Fruit fly (Drosophila melanogaster) whole organism, prepupa: ENCODE measurements around the gene prt.

Experiments used
- Blimp-1 ChIP-seq: fragments of 200-800 bp; sonication (Bioruptor generic); optimal IDR thresholded peaks from 3 replicates; lab custom pipeline; 2017; ENCODE audit warnings: missing biosample characterization, missing genetic modification characterization, mild to moderate bottlenecking, moderate library complexity, missing genetic modification reagents
- CG10631 ChIP-seq: fragments of 200-800 bp; sonication (Bioruptor generic); optimal IDR thresholded peaks from 2 replicates; lab custom pipeline; 2016; ENCODE audit warnings: missing biosample characterization, missing genetic modification characterization
- CG10669 ChIP-seq: fragments of 200-800 bp; sonication (Bioruptor generic); optimal IDR thresholded peaks from 3 replicates; lab custom pipeline; 2018; ENCODE audit warnings: missing biosample characterization, mild to moderate bottlenecking, missing genetic modification characterization, moderate library complexity
- CG11294 ChIP-seq: fragments of 200-800 bp; sonication (Bioruptor generic); IDR thresholded peaks from 2 replicates; pipeline ENCODE4 v1.3.6; 2022; ENCODE audit warnings: missing biosample characterization, missing genetic modification characterization
- CG11902 ChIP-seq: fragments of 200-800 bp; sonication (Bioruptor generic); optimal IDR thresholded peaks from 3 replicates; lab custom pipeline; 2016; ENCODE audit warnings: missing biosample characterization, missing genetic modification characterization
- CG15336 ChIP-seq: fragments of 200-800 bp; sonication (Bioruptor generic); IDR thresholded peaks from 2 replicates; pipeline ENCODE4 v1.3.6; 2022; ENCODE audit warnings: missing biosample characterization, missing genetic modification characterization
- CG1621 ChIP-seq: fragments of 200-800 bp; sonication (Bioruptor generic); optimal IDR thresholded peaks from 3 replicates; lab custom pipeline; 2018; ENCODE audit warnings: missing biosample characterization, mild to moderate bottlenecking, missing genetic modification characterization
- CG16779 ChIP-seq: fragments of 200-800 bp; sonication (Bioruptor generic); optimal IDR thresholded peaks from 3 replicates; lab custom pipeline; 2017; ENCODE audit warnings: missing biosample characterization, mild to moderate bottlenecking, missing genetic modification characterization
- CG3032 ChIP-seq: fragments of 200-800 bp; optimal IDR thresholded peaks from 2 replicates; lab custom pipeline; 2019; ENCODE audit warnings: missing biosample characterization, mild to moderate bottlenecking, missing genetic modification characterization, moderate library complexity
- CG31627 ChIP-seq: fragments of 200-800 bp; sonication (Bioruptor generic); optimal IDR thresholded peaks from 3 replicates; lab custom pipeline; 2016; ENCODE audit warnings: missing biosample characterization, missing genetic modification characterization
- CG32006 ChIP-seq: fragments of 200-800 bp; sonication (Bioruptor generic); optimal IDR thresholded peaks from 3 replicates; lab custom pipeline; 2017; ENCODE audit warnings: missing biosample characterization, mild to moderate bottlenecking, missing genetic modification characterization
- CG3919 ChIP-seq: fragments of 200-800 bp; sonication (Bioruptor generic); optimal IDR thresholded peaks from 3 replicates; lab custom pipeline; 2016; ENCODE audit warnings: missing biosample characterization, missing genetic modification characterization
- CG4318 ChIP-seq: fragments of 200-800 bp; sonication (Bioruptor generic); optimal IDR thresholded peaks from 3 replicates; lab custom pipeline; 2017; ENCODE audit warnings: missing biosample characterization, mild to moderate bottlenecking, missing genetic modification characterization
- CG6163 ChIP-seq: fragments of 200-800 bp; sonication (Bioruptor generic); IDR thresholded peaks from 3 replicates; pipeline ENCODE4 v1.3.6; 2022; ENCODE audit warnings: missing biosample characterization, missing genetic modification characterization
- CG6276 ChIP-seq: fragments of 200-800 bp; sonication (Bioruptor generic); optimal IDR thresholded peaks from 2 replicates; lab custom pipeline; 2017; ENCODE audit warnings: missing biosample characterization, mild to moderate bottlenecking, missing genetic modification characterization
- CG6808 ChIP-seq: fragments of 200-800 bp; sonication (Bioruptor generic); optimal IDR thresholded peaks from 3 replicates; lab custom pipeline; 2017; ENCODE audit warnings: missing biosample characterization, missing genetic modification characterization, mild to moderate bottlenecking, moderate library complexity, missing genetic modification reagents
- CG6854 ChIP-seq: fragments of 200-800 bp; sonication (Bioruptor generic); optimal IDR thresholded peaks from 2 replicates; lab custom pipeline; 2017; ENCODE audit warnings: missing biosample characterization, mild to moderate bottlenecking, missing genetic modification characterization
- CG7368 ChIP-seq: fragments of 200-800 bp; sonication (Bioruptor generic); optimal IDR thresholded peaks from 3 replicates; lab custom pipeline; 2016; ENCODE audit warnings: missing biosample characterization, missing genetic modification characterization
- CG8119 ChIP-seq: fragments of 200-800 bp; sonication (Bioruptor generic); IDR thresholded peaks from 3 replicates; pipeline ENCODE4 v1.3.6; 2022; ENCODE audit warnings: missing biosample characterization, missing genetic modification characterization
- CG8319 ChIP-seq: fragments of 200-800 bp; sonication (Bioruptor generic); optimal IDR thresholded peaks from 3 replicates; lab custom pipeline; 2016; ENCODE audit warnings: missing biosample characterization, missing genetic modification characterization
- CG8632 ChIP-seq: fragments of 200-800 bp; sonication (Bioruptor generic); optimal IDR thresholded peaks from 3 replicates; lab custom pipeline; 2016; ENCODE audit warnings: missing biosample characterization, missing genetic modification characterization
- Eip78C ChIP-seq: fragments of 200-800 bp; sonication (Bioruptor generic); peaks from one replicate; lab custom pipeline; 2016; ENCODE audit warnings: missing biosample characterization, missing genetic modification characterization
- Eip93F ChIP-seq: fragments of 200-800 bp; sonication (Bioruptor generic); optimal IDR thresholded peaks from 2 replicates; lab custom pipeline; 2016; ENCODE audit warnings: missing biosample characterization, mild to moderate bottlenecking, missing genetic modification characterization
- Ets21C ChIP-seq: fragments of 200-800 bp; sonication (Bioruptor generic); optimal IDR thresholded peaks from 3 replicates; lab custom pipeline; 2016; ENCODE audit warnings: missing biosample characterization, missing genetic modification characterization
- Gug ChIP-seq: fragments of 200-800 bp; sonication (Bioruptor generic); IDR thresholded peaks from 2 replicates; pipeline ENCODE4 v1.3.6; 2022; ENCODE audit warnings: missing biosample characterization, missing genetic modification characterization
- Hr38 ChIP-seq: sonication (Bioruptor generic); optimal IDR thresholded peaks from 2 replicates; lab custom pipeline; 2016; ENCODE audit warnings: missing biosample characterization, missing genetic modification characterization
- Hr39 ChIP-seq: fragments of 200-800 bp; sonication (Bioruptor generic); optimal IDR thresholded peaks from 2 replicates; lab custom pipeline; 2016; ENCODE audit warnings: missing biosample characterization, missing genetic modification characterization
- Lpt ChIP-seq: fragments of 200-800 bp; sonication (Bioruptor generic); optimal IDR thresholded peaks from 3 replicates; lab custom pipeline; 2016; ENCODE audit warnings: missing biosample characterization, missing genetic modification characterization
- OdsH ChIP-seq: fragments of 200-800 bp; sonication (Bioruptor generic); optimal IDR thresholded peaks from 3 replicates; lab custom pipeline; 2016; ENCODE audit warnings: missing biosample characterization, missing genetic modification characterization
- Smox ChIP-seq: fragments of 200-800 bp; sonication (Bioruptor generic); optimal IDR thresholded peaks from 3 replicates; lab custom pipeline; 2016; ENCODE audit warnings: missing biosample characterization, missing genetic modification characterization
- Sox102F ChIP-seq: fragments of 200-800 bp; sonication (Bioruptor generic); optimal IDR thresholded peaks from 2 replicates; lab custom pipeline; 2016; ENCODE audit warnings: missing biosample characterization, mild to moderate bottlenecking, missing genetic modification characterization
- Sox14 ChIP-seq: fragments of 200-800 bp; sonication (Bioruptor generic); optimal IDR thresholded peaks from 3 replicates; lab custom pipeline; 2016; ENCODE audit warnings: missing biosample characterization, missing genetic modification characterization
- achi ChIP-seq: fragments of 200-800 bp; sonication (Bioruptor generic); optimal IDR thresholded peaks from 3 replicates; lab custom pipeline; 2016; ENCODE audit warnings: missing biosample characterization, missing genetic modification characterization
- acj6 ChIP-seq: fragments of 200-800 bp; sonication (Bioruptor generic); optimal IDR thresholded peaks from 3 replicates; lab custom pipeline; 2016; ENCODE audit warnings: missing biosample characterization, missing genetic modification characterization
- cyc ChIP-seq: fragments of 200-800 bp; sonication (Bioruptor generic); optimal IDR thresholded peaks from 3 replicates; lab custom pipeline; 2016; ENCODE audit warnings: missing biosample characterization, missing genetic modification characterization
- dac ChIP-seq: fragments of 200-800 bp; sonication (Bioruptor generic); optimal IDR thresholded peaks from 2 replicates; lab custom pipeline; 2017; ENCODE audit warnings: missing biosample characterization, mild to moderate bottlenecking, missing genetic modification characterization
- dsx ChIP-seq: fragments of 200-800 bp; optimal IDR thresholded peaks from 3 replicates; lab custom pipeline; 2019; ENCODE audit warnings: missing biosample characterization, mild to moderate bottlenecking, missing genetic modification characterization, moderate library complexity; ENCODE audit not compliant: poor library complexity, severe bottlenecking
- esn ChIP-seq: fragments of 200-800 bp; sonication (Bioruptor generic); optimal IDR thresholded peaks from 2 replicates; lab custom pipeline; 2016; ENCODE audit warnings: missing biosample characterization, mild to moderate bottlenecking, missing genetic modification characterization, moderate library complexity
- fd59A ChIP-seq: fragments of 200-800 bp; sonication (Bioruptor generic); optimal IDR thresholded peaks from 2 replicates; lab custom pipeline; 2017; ENCODE audit warnings: missing biosample characterization, mild to moderate bottlenecking, missing genetic modification characterization, missing genetic modification reagents
- fd85E ChIP-seq: fragments of 200-800 bp; sonication (Bioruptor generic); optimal IDR thresholded peaks from 3 replicates; lab custom pipeline; 2016; ENCODE audit warnings: missing biosample characterization, missing genetic modification characterization
- fkh ChIP-seq: fragments of 200-800 bp; sonication (Bioruptor generic); optimal IDR thresholded peaks from 3 replicates; lab custom pipeline; 2017; ENCODE audit warnings: missing biosample characterization, mild to moderate bottlenecking, missing genetic modification characterization, moderate library complexity
- lz ChIP-seq: fragments of 200-800 bp; sonication (Bioruptor generic); optimal IDR thresholded peaks from 3 replicates; lab custom pipeline; 2016; ENCODE audit warnings: missing biosample characterization, missing genetic modification characterization
- salr ChIP-seq, 2 experiments: fragments of 200-800 bp; sonication (Bioruptor generic); optimal IDR thresholded peaks; 3 replicates each; lab custom pipeline; 2016 to 2018; ENCODE audit warnings: missing biosample characterization in 2 of 2, missing genetic modification characterization in 2 of 2, mild to moderate bottlenecking in 1 of 2
- spab ChIP-seq: fragments of 200-800 bp; sonication (Bioruptor generic); optimal IDR thresholded peaks from 2 replicates; lab custom pipeline; 2017; ENCODE audit warnings: missing biosample characterization, mild to moderate bottlenecking, missing genetic modification characterization, missing genetic modification reagents
- ss ChIP-seq, 2 experiments: fragments of 200-800 bp; sonication (Bioruptor generic); optimal IDR thresholded peaks; 2 replicates in 1 of 2; 3 replicates in 1 of 2; lab custom pipeline; 2017 to 2018; ENCODE audit warnings: mild to moderate bottlenecking in 2 of 2, missing biosample characterization in 2 of 2, missing genetic modification characterization in 2 of 2, moderate library complexity in 1 of 2
- svp ChIP-seq: fragments of 200-800 bp; sonication (Bioruptor generic); peaks from one replicate; lab custom pipeline; 2016; ENCODE audit warnings: missing biosample characterization, missing genetic modification characterization
- topi ChIP-seq: fragments of 200-800 bp; sonication (Bioruptor generic); optimal IDR thresholded peaks from 3 replicates; lab custom pipeline; 2016; ENCODE audit warnings: missing biosample characterization, missing genetic modification characterization
- vri ChIP-seq: fragments of 200-800 bp; sonication (Bioruptor generic); optimal IDR thresholded peaks from 3 replicates; lab custom pipeline; 2016; ENCODE audit warnings: missing biosample characterization, mild to moderate bottlenecking, missing genetic modification characterization

The prt gene

dm6 chr3R:23730472-23730801 lies 31.6 kb upstream of the prt start:
- TF ChIP-seq esn (no peak), Ets21C (no peak), svp (GFP tag; lab: Kevin White, UChicago) (peak; percentile 74)

DNA sequence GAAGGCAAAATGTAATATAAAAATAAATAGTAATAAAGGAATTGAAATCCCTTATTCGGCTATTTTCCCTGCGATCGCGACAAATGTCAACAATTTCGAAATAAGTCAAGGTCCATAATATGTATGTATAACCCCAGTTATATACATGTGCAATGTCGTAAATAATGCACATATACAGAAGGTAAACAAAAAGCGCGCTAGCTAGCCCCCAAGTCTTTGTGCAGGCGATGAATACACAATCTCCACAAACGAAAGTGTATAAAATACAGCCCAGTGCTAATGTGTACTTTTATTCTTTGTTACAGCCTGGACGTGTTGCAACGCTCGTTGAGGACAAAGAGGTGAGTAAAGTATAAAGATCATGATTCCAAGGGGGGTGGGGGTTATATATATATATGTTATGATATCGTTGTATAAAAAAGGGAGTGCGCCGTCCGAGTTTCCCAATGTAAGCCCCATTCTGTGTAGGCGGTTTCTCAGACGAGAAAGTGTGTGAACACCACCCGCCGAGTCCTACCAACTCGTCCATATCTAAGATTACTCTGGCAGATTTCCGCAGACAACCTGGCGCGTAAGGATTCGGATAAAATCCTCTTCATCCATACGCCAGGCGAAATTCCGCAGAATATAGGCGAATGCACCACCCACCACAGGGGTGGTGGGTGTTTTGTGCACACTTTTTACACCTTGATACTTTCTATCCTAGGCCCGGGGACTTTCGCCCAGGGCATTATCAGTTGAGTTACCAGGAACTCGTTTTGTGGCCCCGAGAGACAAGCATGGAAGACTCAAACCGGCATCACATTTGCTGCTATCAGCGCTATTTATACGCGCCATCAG lies 31.0 kb upstream of the prt start:
- no peak for TF ChIP-seq Gug (GFP tag; lab: Robert Waterston, UW)
- no peak for TF ChIP-seq lz
- TF ChIP-seq topi (GFP tag; lab: Kevin White, UChicago), result no peak
- no peak for TF ChIP-seq achi
- TF ChIP-seq Smox (GFP tag; lab: Kevin White, UChicago), result no peak
- no peak for TF ChIP-seq OdsH (GFP tag; lab: Kevin White, UChicago)
- no peak for TF ChIP-seq Hr38 (GFP tag; lab: Kevin White, UChicago)
- peak; percentile 59 to 67 for TF ChIP-seq ss (GFP tag; optimal IDR thresholded peaks at IDR 0.05; lab: Kevin White, UChicago)
- no peak for TF ChIP-seq CG8632 (GFP tag; lab: Kevin White, UChicago)
- TF ChIP-seq Blimp-1 (GFP tag; lab: Kevin White, UChicago), result peak; percentile 72
- peak; percentile 37; the same call in 2 of the 3 replicates for TF ChIP-seq CG8119 (GFP tag; lab: Robert Waterston, UW)
- TF ChIP-seq acj6 (GFP tag; lab: Kevin White, UChicago), result no peak
- TF ChIP-seq CG32006 (GFP tag; lab: Kevin White, UChicago), result peak; percentile 22
- TF ChIP-seq CG3032 (tag; lab: Kevin White, UChicago), result no peak
- no peak for TF ChIP-seq Ets21C
- peak; percentile 61 for TF ChIP-seq Eip93F (GFP tag; lab: Kevin White, UChicago)
- peak; percentile 26 for TF ChIP-seq Lpt
- no peak for TF ChIP-seq CG10631
- peak; percentile 36 for TF ChIP-seq Sox102F
- peak; percentile 40; the same call in 1 of the 3 replicates for TF ChIP-seq CG6163 (GFP tag; lab: Robert Waterston, UW)
- peak; percentile 91 for TF ChIP-seq CG1621 (tag; lab: Kevin White, UChicago)
- TF ChIP-seq CG6854, result peak; percentile 70
- TF ChIP-seq esn, result peak; percentile 14
- TF ChIP-seq CG7368, result no peak
- no peak for TF ChIP-seq salr (GFP tag; optimal IDR thresholded peaks at IDR 0.05; lab: Kevin White, UChicago)
- no peak for TF ChIP-seq fd59A
- TF ChIP-seq Hr39, result no peak
- no peak for TF ChIP-seq CG11902 (GFP tag; lab: Kevin White, UChicago)
- TF ChIP-seq dac (GFP tag; lab: Kevin White, UChicago), result no peak
- TF ChIP-seq CG10669 (GFP tag; lab: Kevin White, UChicago), result no peak
- peak; percentile 95 for TF ChIP-seq Sox14 (GFP tag; lab: Kevin White, UChicago)
- TF ChIP-seq dsx, result peak; percentile 52
- TF ChIP-seq CG11294 (GFP tag; lab: Robert Waterston, UW), result no peak
- TF ChIP-seq vri, result peak; percentile 59
- no peak for TF ChIP-seq CG4318 (GFP tag; lab: Kevin White, UChicago)
- peak; percentile 42; the same call in 1 of the 2 replicates for TF ChIP-seq CG15336
- no peak for TF ChIP-seq fd85E (GFP tag; lab: Kevin White, UChicago)
- TF ChIP-seq spab (GFP tag; lab: Kevin White, UChicago), result peak; percentile 15
- TF ChIP-seq CG8319 (GFP tag; lab: Kevin White, UChicago), result no peak
- no peak for TF ChIP-seq cyc
- peak; percentile 41 for TF ChIP-seq CG16779
- TF ChIP-seq CG6808, result peak; percentile 63
- peak; percentile 16 for TF ChIP-seq fkh (GFP tag; lab: Kevin White, UChicago)
- peak; percentile 25 for TF ChIP-seq CG3919 (GFP tag; lab: Kevin White, UChicago)
- TF ChIP-seq CG6276 (GFP tag; lab: Kevin White, UChicago), result peak; percentile 32
- TF ChIP-seq CG31627, result no peak
- TF ChIP-seq Eip78C (GFP tag; lab: Kevin White, UChicago), result peak; percentile 84
- TF ChIP-seq svp (GFP tag; lab: Kevin White, UChicago), result peak; percentile 88
